Worm (Caenorhabditis elegans): ENCODE data around the gene col-142.

DNA sequence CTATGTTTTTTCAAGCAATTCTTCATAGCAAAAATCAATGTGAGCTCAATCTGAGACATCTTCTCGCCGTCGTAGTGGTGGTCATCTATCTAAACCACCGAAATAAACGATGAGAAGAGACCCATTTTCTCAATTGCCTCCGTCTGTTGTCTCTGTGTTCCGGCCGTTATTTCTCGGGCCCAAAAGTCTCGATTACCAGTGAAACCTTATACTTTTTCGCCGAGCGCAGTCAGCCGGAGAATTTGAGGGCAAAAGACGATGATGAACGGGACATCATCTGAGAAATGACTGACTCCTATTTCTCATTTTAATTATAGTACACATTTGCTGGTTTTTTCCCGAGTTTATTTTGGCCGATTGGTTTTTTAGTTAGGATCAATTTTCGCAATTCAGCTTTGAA lies 44.8 kb downstream of the col-142 start:
- TF ChIP-seq unc-39 (tag; optimal IDR thresholded peaks at IDR 0.05): no peak
- TF ChIP-seq elt-3 (tag; optimal IDR thresholded peaks at IDR 0.05): no peak
- TF ChIP-seq ceh-82 (tag; optimal IDR thresholded peaks at IDR 0.05): no peak
- no peak for TF ChIP-seq mdl-1 (tag; optimal IDR thresholded peaks at IDR 0.05)
- TF ChIP-seq blmp-1 (tag; optimal IDR thresholded peaks at IDR 0.05; ENCODE audit: insufficient read depth): no peak
- TF ChIP-seq fos-1 (tag; optimal IDR thresholded peaks at IDR 0.05): no peak
- no peak for TF ChIP-seq snpc-4 (tag; optimal IDR thresholded peaks at IDR 0.05)

All from whole organism, L2 larva.